Worm (Caenorhabditis elegans): ENCODE measurements around the gene Y15E3A.5.

ce11 chrX:15338195-15338594 lies 2.2 kb upstream of the Y15E3A.5 start:
- TF ChIP-seq flt-1 (GFP tag; IDR thresholded peaks at IDR 0.05) (no peak), ama-1 (optimal IDR thresholded peaks at IDR 0.05) (no peak), tbx-37 (GFP tag; conservative IDR thresholded peaks at IDR 0.05) (no peak), hnd-1 (tag; optimal IDR thresholded peaks at IDR 0.05) (no peak), B0310.2 (tag; optimal IDR thresholded peaks at IDR 0.05) (no peak), scrt-1 (GFP tag; IDR thresholded peaks at IDR 0.05) (no peak), pes-1 (GFP tag; IDR thresholded peaks at IDR 0.05) (no peak), hmbx-1 (tag; optimal IDR thresholded peaks at IDR 0.05) (no peak)
